Fruit fly (Drosophila melanogaster) whole organism, embryonic: ENCODE data around the gene CG12723.

ENCODE experiments used
- CG10321 ChIP-seq: fragments of 200-800 bp; sonication (Bioruptor generic); IDR thresholded peaks from 2 replicates; pipeline ENCODE4 v1.3.6; 2022; ENCODE audit warnings: missing biosample characterization, missing genetic modification characterization
- CG10366 ChIP-seq: fragments of 200-800 bp; sonication (Bioruptor generic); IDR thresholded peaks from 2 replicates; pipeline ENCODE4 v1.3.6; 2022; ENCODE audit warnings: missing biosample characterization, missing genetic modification characterization
- CG10431 ChIP-seq: fragments of 200-800 bp; sonication (Bioruptor generic); optimal IDR thresholded peaks from 3 replicates; lab custom pipeline; 2018; ENCODE audit warnings: missing biosample characterization, mild to moderate bottlenecking, missing genetic modification characterization
- CG11093 ChIP-seq: fragments of 200-800 bp; sonication (Bioruptor generic); IDR thresholded peaks from 3 replicates; pipeline ENCODE4 v1.3.6; 2022; ENCODE audit warnings: missing biosample characterization, missing genetic modification characterization
- CG12155 ChIP-seq: fragments of 200-800 bp; sonication (Bioruptor generic); optimal IDR thresholded peaks from 3 replicates; lab custom pipeline; 2016; ENCODE audit warnings: missing biosample characterization, missing genetic modification characterization
- CG12659 ChIP-seq: fragments of 200-800 bp; sonication (Bioruptor generic); optimal IDR thresholded peaks from 3 replicates; lab custom pipeline; 2017; ENCODE audit warnings: mild to moderate bottlenecking, missing biosample characterization, missing genetic modification reagents, missing genetic modification characterization
- CG13287 ChIP-seq: fragments of 200-800 bp; sonication (Bioruptor generic); IDR thresholded peaks from 2 replicates; pipeline ENCODE4 v1.3.6; 2022; ENCODE audit warnings: missing biosample characterization, missing genetic modification characterization; ENCODE audit not compliant: partially characterized antibody
- CG14860 ChIP-seq: fragments of 200-800 bp; sonication (Bioruptor generic); IDR thresholded peaks from 3 replicates; pipeline ENCODE4 v1.3.6; 2022; ENCODE audit warnings: missing biosample characterization, missing genetic modification characterization; ENCODE audit not compliant: partially characterized antibody
- CG1602 ChIP-seq: fragments of 200-800 bp; sonication (Bioruptor generic); optimal IDR thresholded peaks from 3 replicates; lab custom pipeline; 2016; ENCODE audit warnings: missing biosample characterization, missing genetic modification characterization
- CG17186 ChIP-seq: fragments of 200-800 bp; sonication (Bioruptor generic); optimal IDR thresholded peaks from 3 replicates; lab custom pipeline; 2017; ENCODE audit warnings: missing biosample characterization, missing genetic modification reagents, missing genetic modification characterization
- CG17328 ChIP-seq: fragments of 200-800 bp; sonication (Bioruptor generic); IDR thresholded peaks from 2 replicates; pipeline ENCODE4 v1.3.6; 2022; ENCODE audit warnings: missing biosample characterization, missing genetic modification characterization
- CG17568 ChIP-seq: fragments of 200-800 bp; sonication (Bioruptor generic); optimal IDR thresholded peaks from 2 replicates; lab custom pipeline; 2018; ENCODE audit warnings: missing biosample characterization, mild to moderate bottlenecking, missing genetic modification characterization, moderate library complexity
- CG18476 ChIP-seq: fragments of 200-800 bp; sonication (Bioruptor generic); optimal IDR thresholded peaks from 2 replicates; lab custom pipeline; 2016; ENCODE audit warnings: missing biosample characterization, mild to moderate bottlenecking, missing genetic modification characterization
- CG18599 ChIP-seq: fragments of 200-800 bp; sonication (Bioruptor generic); optimal IDR thresholded peaks from 3 replicates; lab custom pipeline; 2017; ENCODE audit warnings: missing biosample characterization, missing genetic modification characterization, mild to moderate bottlenecking, moderate library complexity, missing genetic modification reagents
- CG18764 ChIP-seq: fragments of 200-800 bp; sonication (Bioruptor generic); optimal IDR thresholded peaks from 3 replicates; lab custom pipeline; 2016; ENCODE audit warnings: missing biosample characterization, missing genetic modification characterization
- CG2129 ChIP-seq: fragments of 200-800 bp; sonication (Bioruptor generic); IDR thresholded peaks from 2 replicates; pipeline ENCODE4 v1.3.6; 2022; ENCODE audit warnings: missing biosample characterization, missing genetic modification characterization; ENCODE audit not compliant: partially characterized antibody
- CG2678 ChIP-seq: fragments of 200-800 bp; sonication (Bioruptor generic); optimal IDR thresholded peaks from 3 replicates; lab custom pipeline; 2019; ENCODE audit warnings: missing biosample characterization, mild to moderate bottlenecking, missing genetic modification characterization, moderate library complexity
- CG31365 ChIP-seq: fragments of 200-800 bp; sonication (Bioruptor generic); optimal IDR thresholded peaks from 2 replicates; lab custom pipeline; 2018; ENCODE audit warnings: missing biosample characterization, mild to moderate bottlenecking, missing genetic modification characterization
- CG3281 ChIP-seq: fragments of 200-800 bp; sonication (Bioruptor generic); optimal IDR thresholded peaks from 3 replicates; lab custom pipeline; 2017; ENCODE audit warnings: missing biosample characterization, mild to moderate bottlenecking, missing genetic modification characterization
- CG4328 ChIP-seq: fragments of 200-800 bp; sonication (Bioruptor generic); optimal IDR thresholded peaks from 3 replicates; lab custom pipeline; 2017; ENCODE audit warnings: missing biosample characterization, missing genetic modification reagents, missing genetic modification characterization
- CG7372 ChIP-seq: fragments of 200-800 bp; sonication (Bioruptor generic); IDR thresholded peaks from 2 replicates; pipeline ENCODE4 v1.3.6; 2022; ENCODE audit warnings: missing biosample characterization, missing genetic modification characterization
- Chrac-16 ChIP-seq: fragments of 200-800 bp; sonication (Bioruptor generic); optimal IDR thresholded peaks from 3 replicates; lab custom pipeline; 2016; ENCODE audit warnings: missing biosample characterization, missing genetic modification characterization
- D ChIP-seq, 2 experiments: fragments of 200-800 bp in 1 of 2; fragments of >200 bp in 1 of 2; sonication (Bioruptor generic) in 1 of 2; optimal IDR thresholded peaks; 2 replicates in 1 of 2; 3 replicates in 1 of 2; lab custom pipeline; 2017; ENCODE audit warnings: mild to moderate bottlenecking in 1 of 2, missing biosample characterization in 1 of 2, missing genetic modification characterization in 1 of 2, missing genetic modification reagents in 1 of 2
- Dp ChIP-seq: fragments of 200-800 bp; sonication (Bioruptor generic); optimal IDR thresholded peaks from 2 replicates; lab custom pipeline; 2018; ENCODE audit warnings: missing biosample characterization, mild to moderate bottlenecking, missing genetic modification characterization, moderate library complexity
- E2f1 ChIP-seq: fragments of 200-800 bp; sonication (Bioruptor generic); IDR thresholded peaks from 2 replicates; pipeline ENCODE4 v1.3.6; 2022; ENCODE audit warnings: missing biosample characterization, missing genetic modification characterization
- Eip74EF ChIP-seq, 2 experiments: fragments of 200-800 bp in 1 of 2; fragments of >200 bp in 1 of 2; sonication (Bioruptor generic) in 1 of 2; optimal IDR thresholded peaks; 2 replicates each; lab custom pipeline; 2017 to 2019; ENCODE audit warnings: missing biosample characterization in 2 of 2, missing genetic modification characterization in 2 of 2, mild to moderate bottlenecking in 1 of 2, moderate library complexity in 1 of 2
- HLH3B ChIP-seq: fragments of 200-800 bp; sonication (Bioruptor generic); IDR thresholded peaks from 2 replicates; pipeline ENCODE4 v1.3.6; 2022; ENCODE audit warnings: missing biosample characterization, missing genetic modification characterization
- NC2β ChIP-seq: fragments of 200-800 bp; sonication (Bioruptor generic); optimal IDR thresholded peaks from 2 replicates; lab custom pipeline; 2016; ENCODE audit warnings: missing biosample characterization, missing genetic modification characterization
- Neu2 ChIP-seq: fragments of 200-800 bp; sonication (Bioruptor generic); optimal IDR thresholded peaks from 3 replicates; lab custom pipeline; 2016; ENCODE audit warnings: missing biosample characterization, missing genetic modification characterization, borderline replicate concordance
- Optix ChIP-seq: fragments of 200-800 bp; sonication (Bioruptor generic); IDR thresholded peaks from 3 replicates; pipeline ENCODE4 v1.3.6; 2022; ENCODE audit warnings: missing biosample characterization, missing genetic modification characterization
- Sox100B ChIP-seq: fragments of 200-800 bp; sonication (Bioruptor generic); optimal IDR thresholded peaks from 3 replicates; lab custom pipeline; 2018; ENCODE audit warnings: missing biosample characterization, mild to moderate bottlenecking, missing genetic modification characterization
- ara ChIP-seq: fragments of 200-800 bp; sonication (Bioruptor generic); IDR thresholded peaks from 2 replicates; pipeline ENCODE4 v1.3.6; 2022; ENCODE audit warnings: missing biosample characterization, missing genetic modification characterization
- bbx ChIP-seq: fragments of 200-800 bp; sonication (Bioruptor generic); IDR thresholded peaks from 2 replicates; pipeline ENCODE4 v1.3.6; 2022; ENCODE audit warnings: missing biosample characterization, missing genetic modification characterization; ENCODE audit not compliant: partially characterized antibody
- bcd ChIP-seq: fragments of 200-800 bp; sonication (Bioruptor generic); optimal IDR thresholded peaks from 2 replicates; lab custom pipeline; 2017; ENCODE audit warnings: missing biosample characterization, mild to moderate bottlenecking, missing genetic modification characterization
- cad ChIP-seq: fragments of >200 bp; optimal IDR thresholded peaks from 2 replicates; lab custom pipeline; 2017; ENCODE audit warnings: missing biosample characterization, missing genetic modification characterization
- crol ChIP-seq: fragments of 200-800 bp; sonication (Bioruptor generic); IDR thresholded peaks from 2 replicates; pipeline ENCODE4 v1.3.6; 2022; ENCODE audit warnings: missing biosample characterization, missing genetic modification characterization
- dpn ChIP-seq, 2 experiments: fragments of 200-800 bp; sonication (Bioruptor generic); optimal IDR thresholded peaks; 3 replicates each; lab custom pipeline; 2016; ENCODE audit warnings: missing biosample characterization in 2 of 2, missing genetic modification characterization in 2 of 2
- gro ChIP-seq: fragments of 200-800 bp; sonication (Bioruptor generic); optimal IDR thresholded peaks from 2 replicates; lab custom pipeline; 2016; ENCODE audit warnings: missing biosample characterization, missing genetic modification characterization
- inv ChIP-seq: fragments of 200-800 bp; sonication (Bioruptor generic); IDR thresholded peaks from 2 replicates; pipeline ENCODE4 v1.3.6; 2022; ENCODE audit warnings: missing biosample characterization, missing genetic modification characterization; ENCODE audit not compliant: partially characterized antibody
- lilli ChIP-seq: fragments of 200-800 bp; sonication (Bioruptor generic); optimal IDR thresholded peaks from 3 replicates; lab custom pipeline; 2016; ENCODE audit warnings: missing biosample characterization, missing genetic modification characterization
- lmd ChIP-seq: fragments of 200-800 bp; sonication (Bioruptor generic); IDR thresholded peaks from 2 replicates; pipeline ENCODE4 v1.3.6; 2022; ENCODE audit warnings: missing biosample characterization, missing genetic modification characterization
- pnt ChIP-seq: fragments of 200-800 bp; sonication (Bioruptor generic); optimal IDR thresholded peaks from 3 replicates; lab custom pipeline; 2016; ENCODE audit warnings: missing biosample characterization, missing genetic modification characterization
- pum ChIP-seq: fragments of 200-800 bp; sonication (Bioruptor generic); optimal IDR thresholded peaks from 2 replicates; lab custom pipeline; 2016; ENCODE audit warnings: missing biosample characterization, missing genetic modification characterization
- scrt ChIP-seq: fragments of 200-800 bp; sonication (Bioruptor generic); optimal IDR thresholded peaks from 2 replicates; lab custom pipeline; 2018; ENCODE audit warnings: missing biosample characterization, mild to moderate bottlenecking, missing genetic modification characterization, moderate library complexity
- slou ChIP-seq: fragments of 200-800 bp; sonication (Bioruptor generic); optimal IDR thresholded peaks from 3 replicates; lab custom pipeline; 2016; ENCODE audit warnings: missing biosample characterization, missing genetic modification characterization
- sob ChIP-seq: fragments of 200-800 bp; sonication (Bioruptor generic); IDR thresholded peaks from 2 replicates; pipeline ENCODE4 v1.3.6; 2022; ENCODE audit warnings: missing biosample characterization, missing genetic modification characterization
- trh ChIP-seq: fragments of 200-800 bp; sonication (Bioruptor generic); optimal IDR thresholded peaks from 2 replicates; lab custom pipeline; 2016; ENCODE audit warnings: missing biosample characterization, missing genetic modification characterization
- ttk ChIP-seq: fragments of 200-800 bp; sonication (Bioruptor generic); IDR thresholded peaks from 2 replicates; pipeline ENCODE4 v2.1.2; 2022; ENCODE audit warnings: missing biosample characterization, missing genetic modification characterization
- wor ChIP-seq: fragments of 200-800 bp; sonication (Bioruptor generic); IDR thresholded peaks from 2 replicates; pipeline ENCODE4 v1.3.6; 2022; ENCODE audit warnings: missing biosample characterization, missing genetic modification characterization

CG12723 gene

DNA sequence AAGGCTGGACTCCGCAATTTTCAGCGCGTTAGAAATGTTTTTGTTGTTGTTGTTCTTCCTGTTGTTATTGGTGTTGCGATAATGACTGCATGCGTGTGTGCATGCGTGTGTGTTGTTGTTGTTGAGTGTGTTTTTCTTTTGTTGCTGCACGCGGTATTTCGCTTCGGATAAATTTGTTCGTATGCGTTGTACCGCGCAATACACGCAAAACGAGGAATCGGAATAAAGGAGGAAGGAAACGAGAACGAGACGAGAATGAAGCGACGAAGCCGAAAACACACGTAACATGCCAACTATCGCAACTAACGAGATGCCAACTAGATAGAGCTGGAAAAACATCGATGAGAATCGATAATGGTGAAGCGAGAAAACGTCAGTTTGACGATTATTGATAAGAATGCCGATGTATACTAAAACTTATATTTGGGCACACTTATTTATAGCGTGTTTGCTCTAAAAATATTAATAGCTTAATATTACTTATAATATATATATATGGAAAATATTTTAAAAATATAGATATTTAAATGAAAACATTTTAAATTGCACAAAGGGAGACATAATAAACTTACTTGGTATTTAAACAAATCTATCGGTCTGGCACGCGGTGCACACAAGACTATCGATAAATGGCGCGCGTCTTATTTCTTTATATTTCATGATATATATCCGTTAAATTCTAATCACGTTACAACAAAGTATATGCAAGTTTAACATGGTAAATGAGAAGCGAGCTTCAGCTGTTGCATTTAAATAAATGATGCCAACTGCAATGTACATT lies 19.9 kb upstream of the CG12723 start, which contains the start of gene sno (continued):
- TF ChIP-seq CG11093 (no peak), E2f1 (no peak), CG12659 (GFP tag; lab: Kevin White, UChicago) (peak; percentile 45), cad (GFP tag; lab: Kevin White, UChicago) (no peak), gro (GFP tag; lab: Kevin White, UChicago) (no peak), ara (GFP tag; lab: Robert Waterston, UW) (no peak), CG18476 (no peak), crol (GFP tag; lab: Robert Waterston, UW) (no peak), pum (no peak), CG4328 (GFP tag; lab: Kevin White, UChicago) (no peak), CG18599 (GFP tag; lab: Kevin White, UChicago) (no peak), Eip74EF (GFP tag; optimal IDR thresholded peaks at IDR 0.05; lab: Kevin White, UChicago) (no peak), pnt (GFP tag; lab: Kevin White, UChicago) (no peak), slou (GFP tag; lab: Kevin White, UChicago) (no peak), CG31365 (tag; lab: Kevin White, UChicago) (no peak), CG10431 (no peak), CG7372 (GFP tag; lab: Robert Waterston, UW) (no peak), trh (GFP tag; lab: Kevin White, UChicago) (no peak), dpn (GFP tag; optimal IDR thresholded peaks at IDR 0.05; lab: Kevin White, UChicago) (no peak), ttk (GFP tag; lab: Robert Waterston, UW) (no peak), bcd (GFP tag; lab: Kevin White, UChicago) (no peak), CG17568 (GFP tag; lab: Kevin White, UChicago) (no peak), lmd (GFP tag; lab: Robert Waterston, UW) (no peak), scrt (GFP tag; lab: Kevin White, UChicago) (no peak), CG1602 (GFP tag; lab: Kevin White, UChicago) (no peak), Neu2 (GFP tag; lab: Kevin White, UChicago) (no peak), CG10366 (no peak), CG13287 (GFP tag; lab: Robert Waterston, UW) (peak; percentile 79), CG3281 (GFP tag; lab: Kevin White, UChicago) (no peak), Sox100B (GFP tag; lab: Kevin White, UChicago) (no peak), Chrac-16 (GFP tag; lab: Kevin White, UChicago) (no peak), CG2678 (tag; lab: Kevin White, UChicago) (no peak), wor (GFP tag; lab: Robert Waterston, UW) (no peak), CG17328 (GFP tag; lab: Robert Waterston, UW) (peak; percentile 10; the same call in 1 of the 2 replicates), CG2129 (GFP tag; lab: Robert Waterston, UW) (peak; percentile 55), CG12155 (peak; percentile 86), bbx (peak; percentile 87), HLH3B (GFP tag; lab: Robert Waterston, UW) (no peak), inv (GFP tag; lab: Robert Waterston, UW) (peak; percentile 87), D (optimal IDR thresholded peaks at IDR 0.05; lab: Kevin White, UChicago) (no peak), D (GFP tag; optimal IDR thresholded peaks at IDR 0.05; lab: Kevin White, UChicago) (no peak), lilli (GFP tag; lab: Kevin White, UChicago) (no peak), Optix (no peak), sob (GFP tag; lab: Robert Waterston, UW) (no peak), Dp (GFP tag; lab: Kevin White, UChicago) (peak; percentile 64), NC2β (no peak), CG18764 (no peak), CG17186 (no peak), CG14860 (GFP tag; lab: Robert Waterston, UW) (peak; percentile 82), CG10321 (GFP tag; lab: Robert Waterston, UW) (no peak)
